Worm (Caenorhabditis elegans) whole organism, L2 larva: ENCODE results near the gene ugt-3.

Experiments used
- C34F6.9 ChIP-seq: fragments of 150-350 bp; optimal IDR thresholded peaks from 2 replicates; lab custom pipeline; 2014; ENCODE audit warnings: missing biosample characterization, missing genetic modification characterization
- F13H6.1 ChIP-seq: sonication (generic microtip); optimal IDR thresholded peaks from 2 replicates; lab custom pipeline; 2016; ENCODE audit warnings: missing genetic modification characterization, missing compliant biosample characterization
- R02D3.7 ChIP-seq: fragments of 150-350 bp; optimal IDR thresholded peaks from 2 replicates; lab custom pipeline; 2014; ENCODE audit warnings: missing biosample characterization, missing genetic modification characterization
- Y55F3AM.14 ChIP-seq: fragments of 200-800 bp; sonication (Bioruptor generic); optimal IDR thresholded peaks from 2 replicates; lab custom pipeline; 2018; ENCODE audit warnings: mild to moderate bottlenecking, missing genetic modification characterization, missing compliant biosample characterization
- ZK546.5 ChIP-seq: sonication (generic microtip); optimal IDR thresholded peaks from 2 replicates; lab custom pipeline; 2017; ENCODE audit warnings: missing biosample characterization, missing genetic modification characterization
- alr-1 ChIP-seq: fragments of 150-350 bp; optimal IDR thresholded peaks from 2 replicates; lab custom pipeline; 2014; ENCODE audit warnings: missing biosample characterization, missing genetic modification characterization
- aly-2 ChIP-seq: fragments of 150-350 bp; optimal IDR thresholded peaks from 2 replicates; lab custom pipeline; 2014; ENCODE audit warnings: missing biosample characterization, missing genetic modification characterization
- ama-1 ChIP-seq: fragments of 150-350 bp; optimal IDR thresholded peaks from 2 replicates; lab custom pipeline; 2018; ENCODE audit warnings: inconsistent platforms
- blmp-1 ChIP-seq: sonication (generic microtip); optimal IDR thresholded peaks from 2 replicates; lab custom pipeline; 2017; ENCODE audit warnings: missing genetic modification characterization, mild to moderate bottlenecking, missing compliant biosample characterization, antibody characterized with exemption, moderate library complexity; ENCODE audit not compliant: insufficient read depth
- ceh-16 ChIP-seq: fragments of 150-350 bp; optimal IDR thresholded peaks from 2 replicates; lab custom pipeline; 2014; ENCODE audit warnings: missing biosample characterization, missing genetic modification characterization
- ceh-82 ChIP-seq: fragments of 150-350 bp; optimal IDR thresholded peaks from 2 replicates; lab custom pipeline; 2014; ENCODE audit warnings: missing biosample characterization, missing genetic modification characterization
- crh-2 ChIP-seq: sonication (generic microtip); optimal IDR thresholded peaks from 2 replicates; lab custom pipeline; 2017; ENCODE audit warnings: missing biosample characterization, missing genetic modification characterization
- dmd-4 ChIP-seq: sonication (generic microtip); optimal IDR thresholded peaks from 2 replicates; lab custom pipeline; 2017; ENCODE audit warnings: missing biosample characterization, missing genetic modification characterization
- egl-27 ChIP-seq: sonication (generic microtip); optimal IDR thresholded peaks from 3 replicates; lab custom pipeline; 2017; ENCODE audit warnings: missing biosample characterization, missing genetic modification reagents, missing genetic modification characterization
- elt-1 ChIP-seq: fragments of 150-350 bp; optimal IDR thresholded peaks from 2 replicates; lab custom pipeline; 2014; ENCODE audit warnings: missing biosample characterization, missing genetic modification characterization
- elt-3 ChIP-seq: sonication (generic microtip); optimal IDR thresholded peaks from 2 replicates; lab custom pipeline; 2017; ENCODE audit warnings: missing biosample characterization, missing genetic modification characterization
- fos-1 ChIP-seq: fragments of 150-350 bp; optimal IDR thresholded peaks from 2 replicates; lab custom pipeline; 2014; ENCODE audit warnings: missing biosample characterization, missing genetic modification characterization
- gmeb-1 ChIP-seq: fragments of 150-350 bp; optimal IDR thresholded peaks from 2 replicates; lab custom pipeline; 2014; ENCODE audit warnings: missing biosample characterization, missing genetic modification characterization
- lin-11 ChIP-seq: fragments of 150-350 bp; sonication (generic microtip); optimal IDR thresholded peaks from 2 replicates; lab custom pipeline; 2014; ENCODE audit warnings: missing biosample characterization, missing genetic modification characterization, inconsistent platforms, mixed read lengths
- lin-13 ChIP-seq: fragments of 150-350 bp; optimal IDR thresholded peaks from 2 replicates; lab custom pipeline; 2014; ENCODE audit warnings: missing biosample characterization, missing genetic modification reagents, missing genetic modification characterization
- lin-39 ChIP-seq: fragments of 150-350 bp; optimal IDR thresholded peaks from 2 replicates; lab custom pipeline; 2014; ENCODE audit warnings: missing biosample characterization, missing genetic modification reagents, missing genetic modification characterization
- lsy-2 ChIP-seq, 2 experiments: fragments of 150-350 bp in 1 of 2; sonication (generic microtip) in 1 of 2; optimal IDR thresholded peaks; 2 replicates each; lab custom pipeline; 2014 to 2017; ENCODE audit warnings: missing biosample characterization in 2 of 2, missing genetic modification characterization in 2 of 2
- mab-5 ChIP-seq: fragments of 150-350 bp; optimal IDR thresholded peaks from 2 replicates; lab custom pipeline; 2014; ENCODE audit warnings: missing biosample characterization, missing genetic modification characterization
- mbf-1 ChIP-seq: sonication (generic microtip); optimal IDR thresholded peaks from 2 replicates; lab custom pipeline; 2017; ENCODE audit warnings: missing biosample characterization, missing genetic modification characterization
- mdl-1 ChIP-seq, 2 experiments: fragments of 150-350 bp in 1 of 2; sonication (generic microtip) in 1 of 2; optimal IDR thresholded peaks; 2 replicates each; lab custom pipeline; 2017; ENCODE audit warnings: missing biosample characterization in 2 of 2, missing genetic modification characterization in 2 of 2
- nhr-10 ChIP-seq: sonication (generic microtip); optimal IDR thresholded peaks from 2 replicates; lab custom pipeline; 2017; ENCODE audit warnings: missing biosample characterization, missing genetic modification characterization
- nhr-11 ChIP-seq: fragments of 150-350 bp; optimal IDR thresholded peaks from 2 replicates; lab custom pipeline; 2014; ENCODE audit warnings: missing biosample characterization, missing genetic modification characterization
- nhr-12 ChIP-seq: fragments of 150-350 bp; optimal IDR thresholded peaks from 2 replicates; lab custom pipeline; 2014; ENCODE audit warnings: missing biosample characterization, missing genetic modification characterization
- nhr-129 ChIP-seq: fragments of 150-350 bp; optimal IDR thresholded peaks from 2 replicates; lab custom pipeline; 2014; ENCODE audit warnings: missing biosample characterization, missing genetic modification characterization
- nhr-21 ChIP-seq: fragments of 150-350 bp; optimal IDR thresholded peaks from 2 replicates; lab custom pipeline; 2014; ENCODE audit warnings: missing biosample characterization, missing genetic modification characterization
- nhr-23 ChIP-seq: fragments of 150-350 bp; optimal IDR thresholded peaks from 2 replicates; lab custom pipeline; 2014; ENCODE audit warnings: missing biosample characterization, missing genetic modification reagents, missing genetic modification characterization
- nhr-237 ChIP-seq: fragments of 150-350 bp; optimal IDR thresholded peaks from 2 replicates; lab custom pipeline; 2014; ENCODE audit warnings: missing biosample characterization, missing genetic modification characterization
- nhr-25 ChIP-seq: fragments of 150-350 bp; sonication (generic microtip); optimal IDR thresholded peaks from 3 replicates; lab custom pipeline; 2014; ENCODE audit warnings: missing biosample characterization, missing genetic modification characterization
- nhr-6 ChIP-seq: fragments of 150-350 bp; optimal IDR thresholded peaks from 2 replicates; lab custom pipeline; 2014; ENCODE audit warnings: missing biosample characterization, missing genetic modification characterization
- nhr-77 ChIP-seq: fragments of 150-350 bp; optimal IDR thresholded peaks from 2 replicates; lab custom pipeline; 2014; ENCODE audit warnings: missing biosample characterization, missing genetic modification characterization
- peb-1 ChIP-seq: fragments of 150-350 bp; optimal IDR thresholded peaks from 2 replicates; lab custom pipeline; 2014; ENCODE audit warnings: missing biosample characterization, missing genetic modification characterization
- sem-4 ChIP-seq: fragments of 150-350 bp; optimal IDR thresholded peaks from 2 replicates; lab custom pipeline; 2014; ENCODE audit warnings: missing biosample characterization, missing genetic modification reagents, missing genetic modification characterization
- skn-1 ChIP-seq: sonication (generic microtip); optimal IDR thresholded peaks from 2 replicates; lab custom pipeline; 2017; ENCODE audit warnings: missing biosample characterization, missing genetic modification characterization
- sma-3 ChIP-seq: sonication (generic microtip); optimal IDR thresholded peaks from 2 replicates; lab custom pipeline; 2016; ENCODE audit warnings: missing genetic modification reagents, missing genetic modification characterization, missing compliant biosample characterization
- sma-9 ChIP-seq, 2 experiments: fragments of 150-350 bp in 1 of 2; sonication (generic microtip) in 1 of 2; optimal IDR thresholded peaks; 2 replicates each; lab custom pipeline; 2014 to 2016; ENCODE audit warnings: missing genetic modification characterization in 2 of 2, mild to moderate bottlenecking in 1 of 2, missing biosample characterization in 1 of 2, missing compliant biosample characterization in 1 of 2, missing genetic modification reagents in 1 of 2, moderate library complexity in 1 of 2
- snpc-4 ChIP-seq: fragments of 150-350 bp; optimal IDR thresholded peaks from 2 replicates; lab custom pipeline; 2014; ENCODE audit warnings: missing biosample characterization, missing genetic modification characterization
- unc-39 ChIP-seq: fragments of 150-350 bp; optimal IDR thresholded peaks from 2 replicates; lab custom pipeline; 2014; ENCODE audit warnings: missing biosample characterization, missing genetic modification characterization
- unc-55 ChIP-seq: fragments of 150-350 bp; sonication (generic microtip); optimal IDR thresholded peaks from 3 replicates; lab custom pipeline; 2014; ENCODE audit warnings: missing biosample characterization, missing genetic modification reagents, missing genetic modification characterization
- unc-62 ChIP-seq: fragments of 150-350 bp; optimal IDR thresholded peaks from 2 replicates; lab custom pipeline; 2014; ENCODE audit warnings: missing biosample characterization, missing genetic modification reagents, missing genetic modification characterization
- zag-1 ChIP-seq: fragments of 150-350 bp; optimal IDR thresholded peaks from 2 replicates; lab custom pipeline; 2014; ENCODE audit warnings: missing biosample characterization, missing genetic modification characterization
- ztf-1 ChIP-seq: fragments of 200-800 bp; sonication (Bioruptor generic); conservative IDR thresholded peaks from 2 replicates; pipeline ENCODE4 v1.3.6; 2022; ENCODE audit warnings: missing genetic modification characterization, missing compliant biosample characterization
- ztf-11 ChIP-seq: sonication (generic microtip); optimal IDR thresholded peaks from 2 replicates; lab custom pipeline; 2017; ENCODE audit warnings: missing biosample characterization, missing genetic modification characterization
- ztf-4 ChIP-seq: fragments of 150-350 bp; optimal IDR thresholded peaks from 2 replicates; lab custom pipeline; 2014; ENCODE audit warnings: missing biosample characterization, missing genetic modification characterization

ugt-3 gene

DNA sequence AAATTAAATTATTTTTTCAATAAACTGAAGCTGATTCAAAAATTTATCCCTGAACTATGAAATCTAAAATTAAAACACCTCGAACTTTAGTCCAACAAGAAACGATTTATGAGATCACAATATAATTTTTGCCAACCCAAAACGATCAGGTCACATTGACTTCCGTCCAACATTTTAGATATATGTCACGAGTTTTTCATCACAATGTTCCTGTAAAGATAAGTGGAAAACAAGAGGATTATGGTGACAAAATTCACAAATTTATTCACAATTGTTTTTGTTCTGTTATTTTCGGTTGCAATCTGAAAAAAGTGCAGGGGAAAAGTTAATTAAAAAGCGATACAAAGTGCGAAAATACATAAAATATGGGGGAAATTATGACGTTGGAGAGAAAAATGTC, 16.6 kb upstream of the ugt-3 start:
- TF ChIP-seq mab-5 (tag; lab: Kevin White, UChicago), result no peak
- peak; percentile 19 for TF ChIP-seq sem-4
- peak; percentile 10 for TF ChIP-seq ztf-4 (tag; lab: Kevin White, UChicago)

DNA sequence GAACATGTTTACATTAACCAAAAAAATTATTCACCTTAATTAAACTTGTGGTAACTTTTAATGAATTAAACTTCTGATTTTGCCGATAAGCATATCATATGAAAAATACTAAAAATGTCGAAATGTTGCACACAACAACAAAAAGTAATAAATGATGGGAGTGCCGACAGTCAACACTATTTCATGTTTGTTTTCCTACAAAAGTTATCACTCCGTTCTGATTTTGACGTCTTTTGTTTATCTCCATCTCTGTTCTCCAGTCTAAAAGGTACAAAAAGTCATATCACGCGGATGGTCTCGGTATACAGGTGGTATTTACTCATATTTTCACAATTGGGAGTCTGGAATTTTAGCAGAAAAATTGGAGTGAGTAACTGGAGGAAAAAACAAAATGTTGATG, 15.3 kb upstream of the ugt-3 start:
- TF ChIP-seq nhr-12 (no peak), lin-11 (tag; lab: Kevin White, UChicago) (no peak), sem-4 (no peak), peb-1 (tag; lab: Kevin White, UChicago) (no peak), Y55F3AM.14 (GFP tag; lab: Kevin White, UChicago) (no peak), crh-2 (tag; lab: Kevin White, UChicago) (no peak), mbf-1 (no peak), nhr-6 (no peak), ztf-1 (GFP tag; lab: Robert Waterston, UW) (no peak), snpc-4 (tag; lab: Kevin White, UChicago) (no peak), ceh-16 (tag; lab: Kevin White, UChicago) (no peak), nhr-237 (tag; lab: Kevin White, UChicago) (no peak), unc-39 (tag; lab: Kevin White, UChicago) (no peak), nhr-77 (no peak), dmd-4 (tag; lab: Kevin White, UChicago) (no peak)

DNA sequence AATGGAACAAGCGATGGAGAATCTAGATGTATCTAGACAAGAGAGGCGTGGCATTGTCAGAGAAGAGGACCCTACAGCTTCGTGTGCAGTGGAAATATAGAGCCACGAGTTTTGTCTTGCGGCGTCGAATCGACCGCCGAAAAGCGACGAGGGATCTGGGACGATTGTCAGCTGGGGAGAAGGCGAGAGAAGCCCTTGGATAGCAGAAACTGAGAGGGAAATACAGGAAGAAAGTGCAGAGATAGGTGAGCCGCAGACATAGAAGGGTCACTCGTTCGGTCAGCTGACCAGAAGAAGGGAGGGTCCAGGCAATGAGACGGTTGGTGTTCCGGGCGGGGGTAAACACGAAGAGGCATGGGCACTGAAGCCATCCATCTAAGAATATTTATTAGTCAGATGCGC, 14.4 kb upstream of the ugt-3 start:
- no peak for TF ChIP-seq unc-62 (GFP tag; lab: Kevin White, UChicago)
- no peak for TF ChIP-seq ama-1 (lab: Kevin White, UChicago)
- TF ChIP-seq sma-3 (GFP tag; lab: Kevin White, UChicago), result no peak
- TF ChIP-seq nhr-237 (tag; lab: Kevin White, UChicago), result no peak
- TF ChIP-seq nhr-77, result no peak
- TF ChIP-seq egl-27 (tag; lab: Kevin White, UChicago), result peak; percentile 64
- no peak for TF ChIP-seq nhr-10 (tag; lab: Kevin White, UChicago)
- TF ChIP-seq zag-1 (tag; lab: Kevin White, UChicago), result peak; percentile 40
- no peak for TF ChIP-seq alr-1 (tag; lab: Kevin White, UChicago)
- TF ChIP-seq ZK546.5 (tag; lab: Kevin White, UChicago), result no peak
- peak; percentile 32 for TF ChIP-seq lin-39 (tag; lab: Kevin White, UChicago)
- TF ChIP-seq nhr-23 (tag; lab: Kevin White, UChicago), result no peak
- TF ChIP-seq nhr-11 (tag; lab: Kevin White, UChicago), result no peak
- no peak for TF ChIP-seq dmd-4 (tag; lab: Kevin White, UChicago)
- no peak for TF ChIP-seq mbf-1
- peak; percentile 40 for TF ChIP-seq lin-13 (GFP tag; lab: Kevin White, UChicago)
- TF ChIP-seq sem-4, result peak; percentile 60
- TF ChIP-seq R02D3.7, result no peak
- TF ChIP-seq snpc-4 (tag; lab: Kevin White, UChicago), result peak; percentile 55
- TF ChIP-seq ztf-4 (tag; lab: Kevin White, UChicago), result peak; percentile 63
- no peak for TF ChIP-seq blmp-1 (tag; lab: Kevin White, UChicago)
- TF ChIP-seq nhr-6, result no peak
- TF ChIP-seq ceh-82 (tag; lab: Kevin White, UChicago), result no peak
- peak; percentile 69 for TF ChIP-seq Y55F3AM.14 (GFP tag; lab: Kevin White, UChicago)
- peak; percentile 88 for TF ChIP-seq C34F6.9 (tag; lab: Kevin White, UChicago)
- no peak for TF ChIP-seq elt-1 (tag; lab: Kevin White, UChicago)
- TF ChIP-seq sma-9 (GFP tag; optimal IDR thresholded peaks at IDR 0.05; lab: Kevin White, UChicago), result peak; percentile 87
- no peak for TF ChIP-seq sma-9 (tag; optimal IDR thresholded peaks at IDR 0.05; lab: Kevin White, UChicago)
- TF ChIP-seq nhr-21 (tag; lab: Kevin White, UChicago), result no peak
- no peak for TF ChIP-seq nhr-25
- peak; percentile 77 for TF ChIP-seq lin-11 (tag; lab: Kevin White, UChicago)
- TF ChIP-seq F13H6.1 (tag; lab: Kevin White, UChicago), result peak; percentile 91
- TF ChIP-seq ztf-1 (GFP tag; lab: Robert Waterston, UW), result no peak
- peak; percentile 14 to 65 for TF ChIP-seq mdl-1 (tag; optimal IDR thresholded peaks at IDR 0.05; lab: Kevin White, UChicago)
- no peak for TF ChIP-seq aly-2
- TF ChIP-seq lsy-2 (tag; optimal IDR thresholded peaks at IDR 0.05; lab: Kevin White, UChicago), result peak in 1 of 2 experiments; percentile 79
- peak; percentile 4 for TF ChIP-seq unc-39 (tag; lab: Kevin White, UChicago)
- peak; percentile 84 for TF ChIP-seq nhr-129
- TF ChIP-seq elt-3 (tag; lab: Kevin White, UChicago), result no peak
- peak; percentile 86 for TF ChIP-seq mab-5 (tag; lab: Kevin White, UChicago)
- TF ChIP-seq fos-1 (tag; lab: Kevin White, UChicago), result no peak
- TF ChIP-seq gmeb-1 (tag; lab: Kevin White, UChicago), result peak; percentile 12
- TF ChIP-seq ceh-16 (tag; lab: Kevin White, UChicago), result no peak
- no peak for TF ChIP-seq peb-1 (tag; lab: Kevin White, UChicago)
- no peak for TF ChIP-seq skn-1 (tag; lab: Kevin White, UChicago)
- TF ChIP-seq unc-55 (GFP tag; lab: Kevin White, UChicago), result peak; percentile 42
- TF ChIP-seq crh-2 (tag; lab: Kevin White, UChicago), result peak; percentile 7
- TF ChIP-seq nhr-12, result no peak
- TF ChIP-seq ztf-11, result no peak
